Fruit fly (Drosophila melanogaster) whole organism, wandering third instar larva: ENCODE results near the gene Nf1.

ENCODE experiments used
- Abd-B ChIP-seq: fragments of >200 bp; optimal IDR thresholded peaks from 2 replicates; lab custom pipeline; 2017; ENCODE audit warnings: missing biosample characterization, missing genetic modification characterization
- CG32264 ChIP-seq: fragments of 200-800 bp; sonication (Bioruptor generic); optimal IDR thresholded peaks from 2 replicates; lab custom pipeline; 2016; ENCODE audit warnings: missing biosample characterization, missing genetic modification characterization
- CG9705 ChIP-seq: fragments of 200-800 bp; sonication (Bioruptor generic); optimal IDR thresholded peaks from 2 replicates; lab custom pipeline; 2018; ENCODE audit warnings: missing biosample characterization, mild to moderate bottlenecking, missing genetic modification characterization
- CrebA ChIP-seq: fragments of 200-800 bp; sonication (Bioruptor generic); optimal IDR thresholded peaks from 2 replicates; lab custom pipeline; 2016; ENCODE audit warnings: missing biosample characterization, mild to moderate bottlenecking, missing genetic modification characterization, borderline replicate concordance
- Dfd ChIP-seq: fragments of >200 bp; optimal IDR thresholded peaks from 2 replicates; lab custom pipeline; 2017; ENCODE audit warnings: missing biosample characterization, missing genetic modification characterization
- Dif ChIP-seq: fragments of 200-275, 200-300 bp; sonication (Bioruptor generic); optimal IDR thresholded peaks from 2 replicates; lab custom pipeline; 2018; ENCODE audit warnings: missing biosample characterization, missing genetic modification characterization; ENCODE audit not compliant: partially characterized antibody
- GATAd ChIP-seq: sonication (Bioruptor generic); optimal IDR thresholded peaks from 2 replicates; lab custom pipeline; 2016; ENCODE audit warnings: missing biosample characterization, missing genetic modification characterization
- HLH106 ChIP-seq: fragments of 200-800 bp; optimal IDR thresholded peaks from 3 replicates; lab custom pipeline; 2019; ENCODE audit warnings: missing biosample characterization, mild to moderate bottlenecking, missing genetic modification characterization, moderate library complexity
- Hnf4 ChIP-seq: fragments of 200-800 bp; sonication (Bioruptor generic); optimal IDR thresholded peaks from 2 replicates; lab custom pipeline; 2016; ENCODE audit warnings: missing biosample characterization, mild to moderate bottlenecking, missing genetic modification characterization
- Hr78 ChIP-seq: fragments of >200 bp; optimal IDR thresholded peaks from 2 replicates; lab custom pipeline; 2017; ENCODE audit warnings: missing biosample characterization, missing genetic modification characterization
- Hr83 ChIP-seq: fragments of 200-300 bp; sonication (Bioruptor generic); optimal IDR thresholded peaks from 2 replicates; lab custom pipeline; 2016; ENCODE audit warnings: missing biosample characterization, mild to moderate bottlenecking, missing genetic modification characterization, moderate library complexity; ENCODE audit not compliant: poor library complexity, severe bottlenecking
- Jra ChIP-seq: sonication (Bioruptor generic); optimal IDR thresholded peaks from 2 replicates; lab custom pipeline; 2016; ENCODE audit warnings: missing biosample characterization, missing genetic modification characterization
- Mio ChIP-seq: sonication (Bioruptor generic); optimal IDR thresholded peaks from 2 replicates; lab custom pipeline; 2016; ENCODE audit warnings: missing biosample characterization, missing genetic modification characterization
- Myc ChIP-seq: fragments of >200 bp; optimal IDR thresholded peaks from 2 replicates; lab custom pipeline; 2017
- N ChIP-seq: fragments of >200 bp; optimal IDR thresholded peaks from 2 replicates; lab custom pipeline; 2018; ENCODE audit warnings: missing biosample characterization, missing external identifiers, missing genetic modification characterization
- OdsH ChIP-seq: fragments of 200-800 bp; sonication (Bioruptor generic); optimal IDR thresholded peaks from 2 replicates; lab custom pipeline; 2016; ENCODE audit warnings: missing biosample characterization, mild to moderate bottlenecking, missing genetic modification characterization
- Rel ChIP-seq, 2 experiments: fragments of 200-800 bp; sonication (Bioruptor generic) in 1 of 2; optimal IDR thresholded peaks; 2 replicates in 1 of 2; 3 replicates in 1 of 2; lab custom pipeline; 2016 to 2019; ENCODE audit warnings: mild to moderate bottlenecking in 2 of 2, missing biosample characterization in 2 of 2, missing genetic modification characterization in 2 of 2, moderate library complexity in 1 of 2
- Sp1 ChIP-seq: fragments of 200-800 bp; sonication (Bioruptor generic); optimal IDR thresholded peaks from 3 replicates; lab custom pipeline; 2019; ENCODE audit warnings: missing biosample characterization, mild to moderate bottlenecking, missing genetic modification characterization, moderate library complexity
- Vsx2 ChIP-seq: fragments of 200-300, 225-300 bp; sonication (Bioruptor generic); optimal IDR thresholded peaks from 2 replicates; lab custom pipeline; 2018; ENCODE audit warnings: missing biosample characterization, missing genetic modification characterization; ENCODE audit not compliant: partially characterized antibody
- br ChIP-seq: fragments of 200-800 bp; sonication (Bioruptor generic); optimal IDR thresholded peaks from 2 replicates; lab custom pipeline; 2016; ENCODE audit warnings: missing biosample characterization, missing genetic modification characterization
- brk ChIP-seq: fragments of 200-800 bp; sonication (Bioruptor generic); optimal IDR thresholded peaks from 2 replicates; lab custom pipeline; 2016; ENCODE audit warnings: missing biosample characterization, mild to moderate bottlenecking, missing genetic modification characterization
- dl ChIP-seq, 2 experiments: fragments of 175-275, 200-275 bp in 1 of 2; fragments of 200-275 bp in 1 of 2; sonication (Bioruptor generic); optimal IDR thresholded peaks; lab custom pipeline; 2018; ENCODE audit warnings: mild to moderate bottlenecking in 2 of 2, missing biosample characterization in 2 of 2, missing genetic modification characterization in 2 of 2, moderate library complexity in 2 of 2; ENCODE audit not compliant: partially characterized antibody in 2 of 2, insufficient read depth in 1 of 2
- dmrt93B ChIP-seq: fragments of 200-800 bp; sonication (Bioruptor generic); optimal IDR thresholded peaks from 2 replicates; lab custom pipeline; 2018; ENCODE audit warnings: missing biosample characterization, mild to moderate bottlenecking, missing genetic modification characterization
- dsf ChIP-seq: sonication (Bioruptor generic); optimal IDR thresholded peaks from 2 replicates; lab custom pipeline; 2016; ENCODE audit warnings: missing biosample characterization, missing genetic modification characterization, borderline replicate concordance
- ey ChIP-seq: fragments of 200-800 bp; sonication (Bioruptor generic); optimal IDR thresholded peaks from 2 replicates; lab custom pipeline; 2016; ENCODE audit warnings: missing biosample characterization, missing genetic modification characterization
- foxo ChIP-seq, 2 experiments: fragments of 200-800 bp; sonication (Bioruptor generic); optimal IDR thresholded peaks; 2 replicates in 1 of 2; 3 replicates in 1 of 2; lab custom pipeline; 2016 to 2017; ENCODE audit warnings: missing biosample characterization in 2 of 2, missing genetic modification characterization in 2 of 2
- fru ChIP-seq: fragments of 200-800 bp; sonication (Bioruptor generic); optimal IDR thresholded peaks from 3 replicates; lab custom pipeline; 2016; ENCODE audit warnings: missing biosample characterization, mild to moderate bottlenecking, missing genetic modification characterization
- h ChIP-seq: fragments of 200-800 bp; sonication (Bioruptor generic); optimal IDR thresholded peaks from 3 replicates; lab custom pipeline; 2016; ENCODE audit warnings: missing biosample characterization, mild to moderate bottlenecking, missing genetic modification characterization
- jim ChIP-seq: fragments of 175-275, 200-325 bp; sonication (Bioruptor generic); optimal IDR thresholded peaks from 2 replicates; lab custom pipeline; 2016; ENCODE audit warnings: missing biosample characterization, mild to moderate bottlenecking, missing genetic modification characterization
- lola ChIP-seq: fragments of >200 bp; optimal IDR thresholded peaks from 2 replicates; lab custom pipeline; 2017; ENCODE audit warnings: missing biosample characterization, missing genetic modification characterization
- pan ChIP-seq: fragments of >200 bp; optimal IDR thresholded peaks from 2 replicates; lab custom pipeline; 2017
- psq ChIP-seq: fragments of 200-800 bp; sonication (Bioruptor generic); optimal IDR thresholded peaks from 3 replicates; lab custom pipeline; 2017; ENCODE audit warnings: missing biosample characterization, mild to moderate bottlenecking, missing genetic modification characterization, moderate library complexity
- rgr ChIP-seq: fragments of 200-800 bp; sonication (Bioruptor generic); optimal IDR thresholded peaks from 3 replicates; lab custom pipeline; 2016; ENCODE audit warnings: missing biosample characterization, mild to moderate bottlenecking, missing genetic modification characterization
- sage ChIP-seq: fragments of 200-800 bp; sonication (Bioruptor generic); optimal IDR thresholded peaks from 2 replicates; lab custom pipeline; 2016; ENCODE audit warnings: missing biosample characterization, mild to moderate bottlenecking, missing genetic modification characterization
- sv ChIP-seq: fragments of 200-800 bp; sonication (Bioruptor generic); optimal IDR thresholded peaks from 3 replicates; lab custom pipeline; 2016; ENCODE audit warnings: missing biosample characterization, missing genetic modification characterization
- tai ChIP-seq: sonication (Bioruptor generic); optimal IDR thresholded peaks from 2 replicates; lab custom pipeline; 2016; ENCODE audit warnings: missing biosample characterization, missing genetic modification characterization
- usp ChIP-seq: fragments of >200 bp; optimal IDR thresholded peaks from 2 replicates; lab custom pipeline; 2017; ENCODE audit warnings: missing biosample characterization, missing genetic modification characterization
- woc ChIP-seq: sonication (Bioruptor generic); optimal IDR thresholded peaks from 2 replicates; lab custom pipeline; 2016; ENCODE audit warnings: missing biosample characterization, mild to moderate bottlenecking, missing genetic modification characterization

Nf1 gene

dm6 chr3R:26007298-26007697 is 24.5 kb downstream of the Nf1 start:
- TF ChIP-seq OdsH (GFP tag; lab: Kevin White, UChicago) (no peak), Hr83 (GFP tag; lab: Kevin White, UChicago) (no peak), CG9705 (no peak), sv (no peak)

dm6 chr3R:26007964-26008868 is 25.4 kb downstream of the Nf1 start:
- TF ChIP-seq woc (GFP tag; lab: Kevin White, UChicago) (peak; percentile 42), CrebA (no peak), br (GFP tag; lab: Kevin White, UChicago) (peak; percentile 54), Sp1 (GFP tag; lab: Kevin White, UChicago) (peak; percentile 70), jim (peak; percentile 48), dl (GFP tag; optimal IDR thresholded peaks at IDR 0.05; lab: Kevin White, UChicago; ENCODE audit: insufficient read depth in 1 of 2, partially characterized antibody in 2 of 2) (peak; percentile 34 to 51), brk (GFP tag; lab: Kevin White, UChicago) (peak; percentile 10), tai (no peak), Rel (GFP tag; optimal IDR thresholded peaks at IDR 0.05; lab: Kevin White, UChicago) (peak; percentile 14), Rel (tag; optimal IDR thresholded peaks at IDR 0.05; lab: Kevin White, UChicago) (peak; percentile 87), h (peak; percentile 87), ey (peak; percentile 20), Dfd (GFP tag; lab: Kevin White, UChicago) (peak; percentile 59), CG32264 (GFP tag; lab: Kevin White, UChicago) (no peak), CG9705 (peak; percentile 2), fru (GFP tag; lab: Kevin White, UChicago) (peak; percentile 18)

- TF ChIP-seq Hnf4 (GFP tag; lab: Kevin White, UChicago) = peak; percentile 95
- peak; percentile 98 for TF ChIP-seq ey
- TF ChIP-seq Mio (GFP tag; lab: Kevin White, UChicago) = peak; percentile 36
- peak; percentile 94 for TF ChIP-seq psq (GFP tag; lab: Kevin White, UChicago)
- TF ChIP-seq brk (GFP tag; lab: Kevin White, UChicago) = peak; percentile 93
- peak; percentile 98 for TF ChIP-seq OdsH (GFP tag; lab: Kevin White, UChicago)
- no peak for TF ChIP-seq N (GFP tag; lab: Kevin White, UChicago)
- peak; percentile 86 for TF ChIP-seq Jra (GFP tag; lab: Kevin White, UChicago)
- TF ChIP-seq h = peak; percentile 98
- no peak for TF ChIP-seq Dfd (GFP tag; lab: Kevin White, UChicago)
- peak; percentile 98 for TF ChIP-seq fru (GFP tag; lab: Kevin White, UChicago)
- TF ChIP-seq pan (lab: Kevin White, UChicago) = no peak
- TF ChIP-seq Myc = no peak
- peak; percentile 98 for TF ChIP-seq woc (GFP tag; lab: Kevin White, UChicago)
- peak; percentile 97 for TF ChIP-seq br (GFP tag; lab: Kevin White, UChicago)
- no peak for TF ChIP-seq GATAd (GFP tag; lab: Kevin White, UChicago)
- TF ChIP-seq Hr83 (GFP tag; lab: Kevin White, UChicago) = peak; percentile 30
- no peak for TF ChIP-seq dl (GFP tag; optimal IDR thresholded peaks at IDR 0.05; lab: Kevin White, UChicago; ENCODE audit: insufficient read depth in 1 of 2, partially characterized antibody in 2 of 2)
- no peak for TF ChIP-seq usp (GFP tag; lab: Kevin White, UChicago)
- TF ChIP-seq Abd-B = no peak
- peak; percentile 97 for TF ChIP-seq rgr (GFP tag; lab: Kevin White, UChicago)
- TF ChIP-seq Vsx2 (GFP tag; lab: Kevin White, UChicago) = no peak
- TF ChIP-seq Hr78 (GFP tag; lab: Kevin White, UChicago) = no peak
- no peak for TF ChIP-seq jim
- TF ChIP-seq foxo (GFP tag; optimal IDR thresholded peaks at IDR 0.05; lab: Kevin White, UChicago) = peak; percentile 88 to 97
- peak; percentile 80 for TF ChIP-seq sv
- peak; percentile 88 for TF ChIP-seq tai
- peak; percentile 95 for TF ChIP-seq dmrt93B (GFP tag; lab: Kevin White, UChicago)
- TF ChIP-seq CrebA = peak; percentile 39
- peak; percentile 96 for TF ChIP-seq Rel (GFP tag; optimal IDR thresholded peaks at IDR 0.05; lab: Kevin White, UChicago)
- TF ChIP-seq Rel (tag; optimal IDR thresholded peaks at IDR 0.05; lab: Kevin White, UChicago) = peak; percentile 68
- peak; percentile 72 for TF ChIP-seq dsf (GFP tag; lab: Kevin White, UChicago)
- no peak for TF ChIP-seq lola
- peak; percentile 97 for TF ChIP-seq HLH106 (tag; lab: Kevin White, UChicago)
- TF ChIP-seq CG9705 = peak; percentile 90
- peak; percentile 97 for TF ChIP-seq Sp1 (GFP tag; lab: Kevin White, UChicago)
- TF ChIP-seq sage (GFP tag; lab: Kevin White, UChicago) = peak; percentile 93
- peak; percentile 68 for TF ChIP-seq Dif (GFP tag; lab: Kevin White, UChicago)
- TF ChIP-seq CG32264 (GFP tag; lab: Kevin White, UChicago) = peak; percentile 96
Measured at dm6 chr3R:26008892-26009539, 26.2 kb downstream of the Nf1 start.
